Worm (Caenorhabditis elegans) whole organism, young adult: ENCODE measurements around the gene egg-2.

Source experiments
- C17E4.6 ChIP-seq: fragments of 200-800 bp; sonication (Bioruptor generic); IDR thresholded peaks from 2 replicates; pipeline ENCODE4 v1.3.6; 2022; ENCODE audit warnings: missing genetic modification reagents, missing genetic modification characterization, missing compliant biosample characterization
- D2030.7 ChIP-seq: fragments of 200-800 bp; sonication (Bioruptor generic); IDR thresholded peaks from 2 replicates; pipeline ENCODE4 v1.3.6; 2022; ENCODE audit warnings: missing genetic modification reagents, missing genetic modification characterization, missing compliant biosample characterization
- aptf-2 ChIP-seq: fragments of 200-800 bp; sonication (Bioruptor generic); conservative IDR thresholded peaks from 2 replicates; pipeline ENCODE4 v1.3.6; 2022; ENCODE audit warnings: missing genetic modification reagents, missing genetic modification characterization, missing compliant biosample characterization
- hlh-26 ChIP-seq: fragments of 200-800 bp; sonication (Bioruptor generic); conservative IDR thresholded peaks from 2 replicates; pipeline ENCODE4 v1.3.6; 2022; ENCODE audit warnings: missing genetic modification reagents, missing genetic modification characterization, missing compliant biosample characterization
- lag-1 ChIP-seq: fragments of 200-800 bp; sonication (Bioruptor generic); IDR thresholded peaks from 2 replicates; pipeline ENCODE4 v1.3.6; 2022; ENCODE audit warnings: missing genetic modification reagents, missing genetic modification characterization, missing compliant biosample characterization
- nfya-2 ChIP-seq: fragments of 200-800 bp; sonication (Bioruptor generic); IDR thresholded peaks from 2 replicates; pipeline ENCODE4 v1.3.6; 2022; ENCODE audit warnings: missing genetic modification reagents, missing genetic modification characterization, missing compliant biosample characterization

ce11 chrIII:7091042-7091441, 30.7 kb upstream of the egg-2 start, which contains the start of gene ZK418.2:
- TF ChIP-seq aptf-2 = no peak
- no peak for TF ChIP-seq C17E4.6
- no peak for TF ChIP-seq hlh-26 (GFP tag; lab: Robert Waterston, UW)
- no peak for TF ChIP-seq lag-1
- TF ChIP-seq D2030.7 (GFP tag; lab: Robert Waterston, UW) = no peak
- no peak for TF ChIP-seq nfya-2 (GFP tag; lab: Robert Waterston, UW)
